Worm (Caenorhabditis elegans) whole organism, late embryonic: ENCODE measurements around the gene atgp-2.

Experiments used
- ama-1 ChIP-seq: fragments of 150-350 bp; optimal IDR thresholded peaks from 2 replicates; lab custom pipeline; 2014
- ets-4 ChIP-seq: sonication (generic microtip); optimal IDR thresholded peaks from 2 replicates; lab custom pipeline; 2016; ENCODE audit warnings: missing genetic modification characterization, missing compliant biosample characterization
- lim-6 ChIP-seq: sonication (generic microtip); optimal IDR thresholded peaks from 2 replicates; lab custom pipeline; 2016; ENCODE audit warnings: missing genetic modification characterization, missing compliant biosample characterization
- lin-11 ChIP-seq: fragments of 200-800 bp; sonication (Bioruptor generic); optimal IDR thresholded peaks from 2 replicates; lab custom pipeline; 2018; ENCODE audit warnings: mild to moderate bottlenecking, missing genetic modification characterization, missing compliant biosample characterization
- nfya-1 ChIP-seq: sonication (generic microtip); optimal IDR thresholded peaks from 2 replicates; lab custom pipeline; 2017; ENCODE audit warnings: missing genetic modification characterization, mild to moderate bottlenecking, missing compliant biosample characterization, antibody characterized with exemption, moderate library complexity
- npax-4 ChIP-seq: sonication (generic microtip); optimal IDR thresholded peaks from 2 replicates; lab custom pipeline; 2016; ENCODE audit warnings: missing genetic modification characterization, missing compliant biosample characterization
- pag-3 ChIP-seq: sonication (generic microtip); optimal IDR thresholded peaks from 2 replicates; lab custom pipeline; 2016; ENCODE audit warnings: missing compliant biosample characterization, missing genetic modification characterization, borderline replicate concordance
- pat-9 ChIP-seq: fragments of 200-800 bp; sonication (Bioruptor generic); optimal IDR thresholded peaks from 2 replicates; lab custom pipeline; 2018; ENCODE audit warnings: mild to moderate bottlenecking, missing genetic modification characterization, moderate library complexity, missing compliant biosample characterization
- pqm-1 ChIP-seq: sonication (generic microtip); optimal IDR thresholded peaks from 2 replicates; lab custom pipeline; 2016; ENCODE audit warnings: missing genetic modification characterization, missing compliant biosample characterization
- rnt-1 ChIP-seq: sonication (generic microtip); optimal IDR thresholded peaks from 2 replicates; lab custom pipeline; 2016; ENCODE audit warnings: missing genetic modification characterization, missing compliant biosample characterization
- tbx-2 ChIP-seq: sonication (generic microtip); optimal IDR thresholded peaks from 2 replicates; lab custom pipeline; 2016; ENCODE audit warnings: missing genetic modification characterization, missing compliant biosample characterization
- ttx-3 ChIP-seq: sonication (generic microtip); optimal IDR thresholded peaks from 2 replicates; lab custom pipeline; 2016; ENCODE audit warnings: missing genetic modification reagents, missing genetic modification characterization, missing compliant biosample characterization
- unc-86 ChIP-seq: sonication (generic microtip); optimal IDR thresholded peaks from 2 replicates; lab custom pipeline; 2016; ENCODE audit warnings: missing genetic modification characterization, missing compliant biosample characterization

DNA sequence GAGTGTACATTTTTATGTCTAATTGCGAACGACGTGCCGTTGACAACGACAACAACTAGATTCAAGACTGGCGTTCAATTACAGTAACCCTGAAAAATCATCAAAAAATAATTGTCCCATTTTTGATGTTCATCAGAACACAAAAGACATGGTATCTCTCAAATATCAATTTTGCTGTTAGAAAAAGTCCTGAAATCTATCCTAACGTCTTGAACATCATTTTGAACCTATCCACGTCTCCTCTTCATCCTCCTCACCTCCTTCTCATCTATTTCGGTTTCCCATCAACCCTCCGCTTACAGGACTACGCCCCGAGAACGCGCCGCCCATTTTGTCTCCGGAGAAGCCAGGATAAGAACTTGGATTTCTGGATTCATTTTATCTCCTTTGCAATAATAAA, 28.1 kb downstream of the atgp-2 start, which contains the start of gene mltn-9:
- TF ChIP-seq pqm-1 (tag; lab: Kevin White, UChicago) (no peak), nfya-1 (tag; lab: Kevin White, UChicago) (no peak), unc-86 (tag; lab: Kevin White, UChicago) (no peak), pag-3 (tag; lab: Kevin White, UChicago) (no peak), ama-1 (no peak), npax-4 (tag; lab: Kevin White, UChicago) (no peak), ets-4 (tag; lab: Kevin White, UChicago) (no peak), rnt-1 (tag; lab: Kevin White, UChicago) (no peak), lin-11 (tag; lab: Kevin White, UChicago) (no peak), ttx-3 (tag; lab: Kevin White, UChicago) (no peak), tbx-2 (no peak), pat-9 (tag; lab: Kevin White, UChicago) (no peak), lim-6 (tag; lab: Kevin White, UChicago) (no peak)
